Worm (Caenorhabditis elegans): ENCODE measurements around the gene C14A6.7.

The C14A6.7 gene

DNA sequence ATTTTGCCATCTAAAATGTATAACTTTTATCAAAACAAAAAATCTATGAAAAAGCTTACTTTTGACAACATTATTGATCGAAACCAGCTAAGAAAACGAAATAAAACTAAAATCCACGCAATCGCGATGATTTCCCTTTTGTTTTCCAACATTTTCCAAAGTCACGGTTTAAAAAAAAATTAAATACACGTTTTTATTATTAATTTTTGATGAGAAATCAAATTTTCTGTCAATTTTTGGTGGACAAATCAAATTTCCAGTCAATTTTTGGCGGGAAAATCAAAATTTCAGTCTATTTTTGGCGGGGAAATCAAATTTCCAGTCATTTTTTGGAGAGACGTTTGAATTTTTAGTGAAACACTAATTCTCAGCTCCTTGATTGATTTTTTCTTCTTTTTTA lies 3.4 kb downstream of the C14A6.7 start, which contains the start of gene C14A6.5:
C14A6.5 (minus strand) TSS at position 101 of the 400 bp plus-strand sequence.
- no peak for TF ChIP-seq mdl-1 (tag; optimal IDR thresholded peaks at IDR 0.05)
- no peak for TF ChIP-seq tbx-2 (tag; optimal IDR thresholded peaks at IDR 0.05)
- TF ChIP-seq efl-3 (GFP tag; optimal IDR thresholded peaks at IDR 0.05) = no peak

DNA sequence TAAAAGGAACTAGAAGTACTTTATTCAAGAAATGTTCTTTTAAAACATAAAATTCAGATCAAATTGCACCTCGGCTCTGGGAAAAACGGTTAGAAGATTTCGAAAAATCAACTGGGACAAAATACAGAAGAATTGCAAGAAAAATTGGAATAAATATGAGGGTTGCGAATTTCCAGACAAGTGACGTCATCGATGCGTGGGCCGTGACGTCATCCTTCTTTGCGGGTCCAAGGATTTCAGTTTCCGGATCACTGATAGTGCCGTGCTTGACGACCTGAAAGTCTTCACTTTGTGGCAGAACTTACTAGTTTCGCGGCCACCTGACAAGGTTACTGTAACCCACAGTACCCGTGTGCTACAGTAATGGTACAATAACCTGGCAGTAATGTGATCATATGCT lies 4.7 kb downstream of the C14A6.7 start:
- TF ChIP-seq fkh-4 (tag; optimal IDR thresholded peaks at IDR 0.05; ENCODE audit: borderline replicate concordance) = no peak
- TF ChIP-seq nhr-237 (tag; optimal IDR thresholded peaks at IDR 0.05) = no peak
- no peak for TF ChIP-seq ama-1 (optimal IDR thresholded peaks at IDR 0.05)
- no peak for TF ChIP-seq nhr-19 (GFP tag; conservative IDR thresholded peaks at IDR 0.05)
- TF ChIP-seq irx-1 (tag; optimal IDR thresholded peaks at IDR 0.05) = no peak
- TF ChIP-seq dsc-1 (tag; optimal IDR thresholded peaks at IDR 0.05) = no peak
- no peak for TF ChIP-seq snpc-4 (tag; optimal IDR thresholded peaks at IDR 0.05)
- TF ChIP-seq nhr-84 (tag; optimal IDR thresholded peaks at IDR 0.05) = no peak
- no peak for TF ChIP-seq elt-2 (tag; optimal IDR thresholded peaks at IDR 0.05)
- TF ChIP-seq rnt-1 (tag; optimal IDR thresholded peaks at IDR 0.05) = no peak
- no peak for TF ChIP-seq nhr-20 (tag; optimal IDR thresholded peaks at IDR 0.05)
- no peak for TF ChIP-seq nhr-90 (tag; optimal IDR thresholded peaks at IDR 0.05; ENCODE audit: poor library complexity)
- no peak for TF ChIP-seq dpl-1 (GFP tag; optimal IDR thresholded peaks at IDR 0.05)
- TF ChIP-seq lin-15B (tag; optimal IDR thresholded peaks at IDR 0.05) = no peak
- no peak for TF ChIP-seq lsy-2 (tag; optimal IDR thresholded peaks at IDR 0.05)
- no peak for TF ChIP-seq lin-14 (GFP tag; optimal IDR thresholded peaks at IDR 0.05)
- TF ChIP-seq mab-9 (GFP tag; IDR thresholded peaks at IDR 0.05) = no peak
- TF ChIP-seq ceh-8 (GFP tag; optimal IDR thresholded peaks at IDR 0.05) = no peak
- TF ChIP-seq lin-39 (tag; optimal IDR thresholded peaks at IDR 0.05) = no peak
- TF ChIP-seq ztf-4 (tag; optimal IDR thresholded peaks at IDR 0.05) = no peak

DNA sequence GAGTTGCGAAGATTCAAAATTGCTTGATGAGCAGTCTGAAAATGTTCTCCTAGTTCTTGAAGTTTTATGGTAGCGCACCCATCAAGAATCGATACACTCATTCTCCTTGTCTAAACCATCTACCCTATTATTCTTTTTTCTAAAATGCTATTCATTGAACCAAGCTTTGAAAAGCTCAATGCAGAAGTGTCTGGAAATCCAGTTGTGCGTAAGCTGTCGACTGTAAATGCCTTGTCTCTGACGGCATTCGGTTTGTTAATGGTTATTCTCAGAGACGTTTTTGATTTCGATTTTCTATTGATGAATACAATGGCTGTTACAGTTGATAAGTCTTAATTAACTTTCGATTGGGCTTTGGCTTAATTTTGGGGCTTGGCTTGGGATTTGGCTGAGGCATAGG lies 5.6 kb downstream of the C14A6.7 start, which contains the start of gene C14A6.12:
C14A6.12 (minus strand) TSS at position 101 of the 400 bp plus-strand sequence.
- TF ChIP-seq ceh-63 (GFP tag; optimal IDR thresholded peaks at IDR 0.05) (no peak), fkh-10 (GFP tag; optimal IDR thresholded peaks at IDR 0.05) (no peak)

DNA sequence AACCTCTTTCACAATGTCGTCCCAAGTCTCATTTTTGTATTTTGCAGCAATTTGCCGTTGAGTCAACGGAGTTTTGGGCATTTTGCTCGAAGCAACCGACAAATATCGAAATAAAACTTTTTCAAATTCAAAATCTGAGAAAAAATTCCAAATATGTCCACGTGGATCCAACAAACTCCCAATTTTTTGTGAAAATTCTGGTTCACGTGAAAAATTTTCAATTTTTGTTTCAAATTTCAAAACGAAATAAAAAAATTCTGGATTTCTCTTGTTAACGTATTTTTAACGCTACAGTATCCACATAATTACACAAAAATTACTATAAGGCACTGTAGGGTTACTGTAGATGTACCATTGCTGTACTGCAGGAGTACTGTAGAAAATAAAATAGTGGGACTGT lies 6.9 kb downstream of the C14A6.7 start, which contains the start of gene C14A6.13:
C14A6.13 (minus strand) TSS at position 101 of the 400 bp plus-strand sequence.
- no peak for TF ChIP-seq zag-1 (tag; optimal IDR thresholded peaks at IDR 0.05)
- no peak for TF ChIP-seq tbx-2 (tag; optimal IDR thresholded peaks at IDR 0.05)
- TF ChIP-seq alr-1 (tag; optimal IDR thresholded peaks at IDR 0.05; ENCODE audit: borderline replicate concordance) = no peak
- no peak for TF ChIP-seq efl-3 (GFP tag; optimal IDR thresholded peaks at IDR 0.05)
- TF ChIP-seq zip-4 (GFP tag; optimal IDR thresholded peaks at IDR 0.05) = no peak
- no peak for TF ChIP-seq jun-1 (tag; optimal IDR thresholded peaks at IDR 0.05)
- TF ChIP-seq dpl-1 (GFP tag; optimal IDR thresholded peaks at IDR 0.05) = no peak
- TF ChIP-seq ceh-63 (GFP tag; optimal IDR thresholded peaks at IDR 0.05) = no peak
- no peak for TF ChIP-seq nhr-28 (tag; optimal IDR thresholded peaks at IDR 0.05)
- TF ChIP-seq nhr-20 (tag; optimal IDR thresholded peaks at IDR 0.05) = no peak

DNA sequence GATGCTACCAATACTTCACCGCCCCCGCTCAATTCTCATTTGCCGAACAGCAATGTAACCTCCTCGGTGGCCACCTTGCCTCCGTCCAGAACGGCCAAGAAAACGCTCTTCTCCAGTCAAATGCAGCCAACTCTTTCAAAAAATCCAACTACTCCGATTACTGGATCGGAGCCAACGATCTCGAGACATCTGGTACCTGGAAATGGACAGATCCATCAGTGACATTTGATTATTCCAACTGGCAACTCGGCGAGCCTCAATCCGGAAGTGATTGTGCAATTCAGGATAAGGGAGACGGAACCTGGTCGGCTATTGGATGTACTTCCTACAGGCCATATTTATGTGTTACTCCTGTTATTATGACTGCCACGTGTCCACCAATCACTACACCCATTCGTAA lies 10.0 kb downstream of the C14A6.7 start:
- TF ChIP-seq swsn-7 (tag; optimal IDR thresholded peaks at IDR 0.05) = no peak
- TF ChIP-seq egl-13 (tag; optimal IDR thresholded peaks at IDR 0.05) = no peak
- no peak for TF ChIP-seq nhr-11 (tag; optimal IDR thresholded peaks at IDR 0.05)
- TF ChIP-seq C16A3.4 (tag; optimal IDR thresholded peaks at IDR 0.05) = no peak
- TF ChIP-seq lsy-2 (tag; optimal IDR thresholded peaks at IDR 0.05) = no peak
- no peak for TF ChIP-seq pag-3 (tag; optimal IDR thresholded peaks at IDR 0.05; ENCODE audit: borderline replicate concordance, insufficient read depth)
- TF ChIP-seq snu-23 (GFP tag; optimal IDR thresholded peaks at IDR 0.05) = no peak
- no peak for TF ChIP-seq unc-62 (GFP tag; optimal IDR thresholded peaks at IDR 0.05)
